Worm (Caenorhabditis elegans): ENCODE data around the gene Y14H12A.1.

Y14H12A.1 gene

ce11 chrII:3960276-3960675, 32.7 kb upstream of the Y14H12A.1 start:
- no peak for TF ChIP-seq spr-3 (GFP tag; optimal IDR thresholded peaks at IDR 0.05)
- TF ChIP-seq nhr-48 (tag; optimal IDR thresholded peaks at IDR 0.05) = no peak
- no peak for TF ChIP-seq unc-39 (tag; optimal IDR thresholded peaks at IDR 0.05)
- 0 out of 2 replicates have a peak, but pooled peaks have one; percentile 37 for TF ChIP-seq ctbp-1 (GFP tag; IDR thresholded peaks at IDR 0.05)
- peak; percentile 37 for TF ChIP-seq mep-1 (tag; optimal IDR thresholded peaks at IDR 0.05)
- TF ChIP-seq unc-62 (GFP tag; optimal IDR thresholded peaks at IDR 0.05 in 1 of 2) = peak in 1 of 2 experiments; percentile 90
- TF ChIP-seq unc-62 (tag; optimal IDR thresholded peaks at IDR 0.05) = no peak
- peak; percentile 87 for TF ChIP-seq aha-1 (tag)
- TF ChIP-seq lsy-2 (tag; optimal IDR thresholded peaks at IDR 0.05) = peak in 1 of 2 experiments; percentile 55
- no peak for TF ChIP-seq nhr-25 (tag; optimal IDR thresholded peaks at IDR 0.05; ENCODE audit: borderline replicate concordance, insufficient read depth)
- TF ChIP-seq vab-7 (GFP tag; IDR thresholded peaks at IDR 0.05) = no peak
- TF ChIP-seq fkh-10 (GFP tag; optimal IDR thresholded peaks at IDR 0.05) = peak; percentile 82
- peak in 1 of 2 experiments; percentile 7 for TF ChIP-seq mdl-1 (tag; optimal IDR thresholded peaks at IDR 0.05)

- TF ChIP-seq mep-1 (tag; optimal IDR thresholded peaks at IDR 0.05) = peak; percentile 5
- TF ChIP-seq hmg-1.1 (GFP tag; IDR thresholded peaks at IDR 0.05) = 0 out of 2 replicates have a peak, but pooled peaks have one; percentile 30
- no peak for TF ChIP-seq mxl-3 (GFP tag; optimal IDR thresholded peaks at IDR 0.05)
- TF ChIP-seq set-16 (GFP tag; IDR thresholded peaks at IDR 0.05) = peak; percentile 23; the same call in 1 of the 2 replicates
Measured at ce11 chrII:3961256-3961655, 31.7 kb upstream of the Y14H12A.1 start.

- peak; percentile 96 for TF ChIP-seq aha-1 (tag)
- no peak for TF ChIP-seq ZK337.2 (GFP tag; IDR thresholded peaks at IDR 0.05)
- peak; percentile 94 for TF ChIP-seq set-16 (GFP tag; IDR thresholded peaks at IDR 0.05)
Measured at ce11 chrII:3964302-3964885, 28.6 kb upstream of the Y14H12A.1 start.

ce11 chrII:3965665-3966416, 27.2 kb upstream of the Y14H12A.1 start:
- TF ChIP-seq unc-62 (GFP tag; optimal IDR thresholded peaks at IDR 0.05 in 1 of 2) = peak in 1 of 2 experiments; percentile 41
- no peak for TF ChIP-seq unc-62 (tag; optimal IDR thresholded peaks at IDR 0.05)
- TF ChIP-seq set-16 (GFP tag; IDR thresholded peaks at IDR 0.05) = peak; percentile 93
- 0 out of 2 replicates have a peak, but pooled peaks have one; percentile 46 for TF ChIP-seq arid-1 (GFP tag; conservative IDR thresholded peaks at IDR 0.05)
- no peak for TF ChIP-seq ceh-62 (tag; optimal IDR thresholded peaks at IDR 0.05)

ce11 chrII:3967061-3967460, 25.9 kb upstream of the Y14H12A.1 start:
- TF ChIP-seq F44E2.7 (GFP tag; IDR thresholded peaks at IDR 0.05) (no peak), ceh-28 (tag; optimal IDR thresholded peaks at IDR 0.05) (no peak), tag-97 (GFP tag; IDR thresholded peaks at IDR 0.05) (no peak), nhr-25 (tag; optimal IDR thresholded peaks at IDR 0.05; ENCODE audit: borderline replicate concordance, insufficient read depth) (no peak), mxl-2 (GFP tag; conservative IDR thresholded peaks at IDR 0.05) (no peak), hif-1 (tag; optimal IDR thresholded peaks at IDR 0.05) (no peak), set-16 (GFP tag; IDR thresholded peaks at IDR 0.05) (peak; percentile 69), aha-1 (tag) (peak; percentile 45)

ce11 chrII:3968070-3968469, 24.9 kb upstream of the Y14H12A.1 start:
- TF ChIP-seq aha-1 (tag) (peak; percentile 11), mdt-29 (GFP tag; IDR thresholded peaks at IDR 0.05) (no peak), daf-19 (GFP tag; conservative IDR thresholded peaks at IDR 0.05) (no peak), php-3 (GFP tag; IDR thresholded peaks at IDR 0.05) (no peak), set-16 (GFP tag; IDR thresholded peaks at IDR 0.05) (peak; percentile 90), nhr-76 (tag; optimal IDR thresholded peaks at IDR 0.05) (no peak), zip-2 (tag; optimal IDR thresholded peaks at IDR 0.05) (no peak), unc-39 (tag; optimal IDR thresholded peaks at IDR 0.05) (no peak), unc-62 (GFP tag; optimal IDR thresholded peaks at IDR 0.05 in 1 of 2) (no peak), unc-62 (tag; optimal IDR thresholded peaks at IDR 0.05) (no peak)

Data from whole organism, L4 larva.